Comparison of ENCODE assay signal across 1 fruit fly cellular context in the genomic region with DNA sequence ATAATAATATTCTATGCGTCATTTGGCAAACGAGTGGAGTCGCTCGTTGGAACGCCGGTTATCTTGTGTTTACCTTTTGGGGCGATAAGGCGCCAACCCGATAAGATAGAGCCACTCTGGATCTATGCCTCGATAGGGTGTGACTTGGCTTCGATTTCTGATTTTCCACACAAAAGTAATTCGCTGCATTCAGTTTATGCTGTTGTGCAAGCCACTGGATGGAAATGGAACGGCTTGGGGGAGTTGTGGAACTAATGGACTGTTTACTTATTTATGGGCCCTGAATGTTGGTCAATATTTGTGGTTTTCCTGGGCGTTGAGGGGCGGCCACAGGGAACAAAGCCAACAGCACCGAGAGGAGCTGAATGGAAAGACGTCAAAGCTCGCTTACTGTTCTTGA.
A peak's percentile ranks its signal among the peaks of the same experiment; 100 is the strongest.
TF ChIP-seq lines count a peak whose summit lies in the region.

No protein-coding gene starts in this region.

TF ChIP-seq in whole organism, embryonic, 481 proteins besides CTCF, POLR2A, EP300 and RAD21 (continued from another document and continues in another):
- TF ChIP-seq CG4404 (GFP tag; IDR thresholded peaks at IDR 0.05; lab: Robert Waterston, UW) = no peak
- TF ChIP-seq CG7839 (tag; optimal IDR thresholded peaks at IDR 0.05; lab: Kevin White, UChicago) = no peak
- no peak for TF ChIP-seq zfh2 (GFP tag; optimal IDR thresholded peaks at IDR 0.05; lab: Kevin White, UChicago)
- no peak for TF ChIP-seq ken (GFP tag; IDR thresholded peaks at IDR 0.05; lab: Robert Waterston, UW)
- TF ChIP-seq maf-S (GFP tag; optimal IDR thresholded peaks at IDR 0.05; lab: Kevin White, UChicago) = no peak
- TF ChIP-seq klu (GFP tag; IDR thresholded peaks at IDR 0.05; lab: Robert Waterston, UW) = no peak
- peak; percentile 54 for TF ChIP-seq salm (tag; optimal IDR thresholded peaks at IDR 0.05; lab: Kevin White, UChicago)
- no peak for TF ChIP-seq CG11695 (GFP tag; IDR thresholded peaks at IDR 0.05; lab: Robert Waterston, UW)
- TF ChIP-seq CG7745 (tag; optimal IDR thresholded peaks at IDR 0.05; lab: Kevin White, UChicago) = peak; percentile 44
- no peak for TF ChIP-seq NK7.1 (GFP tag; optimal IDR thresholded peaks at IDR 0.05; lab: Kevin White, UChicago)
- no peak for TF ChIP-seq D (optimal IDR thresholded peaks at IDR 0.05; lab: Kevin White, UChicago)
- TF ChIP-seq D (GFP tag; optimal IDR thresholded peaks at IDR 0.05; lab: Kevin White, UChicago) = no peak
- TF ChIP-seq shn (GFP tag; optimal IDR thresholded peaks at IDR 0.05; lab: Kevin White, UChicago) = no peak
- peak; percentile 78 for TF ChIP-seq GATAe (GFP tag; conservative IDR thresholded peaks at IDR 0.05; lab: Robert Waterston, UW)
- TF ChIP-seq nmo (GFP tag; optimal IDR thresholded peaks at IDR 0.05; lab: Kevin White, UChicago) = no peak
- no peak for TF ChIP-seq chn (GFP tag; optimal IDR thresholded peaks at IDR 0.05; lab: Kevin White, UChicago)
- no peak for TF ChIP-seq CG9727 (GFP tag; optimal IDR thresholded peaks at IDR 0.05; lab: Kevin White, UChicago)
- no peak for TF ChIP-seq Sry-δ (GFP tag; optimal IDR thresholded peaks at IDR 0.05; lab: Kevin White, UChicago)
- no peak for TF ChIP-seq CG5953 (GFP tag; IDR thresholded peaks at IDR 0.05; lab: Robert Waterston, UW)
- TF ChIP-seq hth (optimal IDR thresholded peaks at IDR 0.05; lab: Kevin White, UChicago) = no peak
- peak; percentile 10 for TF ChIP-seq CG1529 (GFP tag; optimal IDR thresholded peaks at IDR 0.05; lab: Kevin White, UChicago)
- TF ChIP-seq phol (tag; optimal IDR thresholded peaks at IDR 0.05; lab: Kevin White, UChicago) = no peak
- no peak for TF ChIP-seq CG1792 (GFP tag; optimal IDR thresholded peaks at IDR 0.05; lab: Kevin White, UChicago)
- no peak for TF ChIP-seq en (GFP tag; optimal IDR thresholded peaks at IDR 0.05; lab: Kevin White, UChicago)
- TF ChIP-seq slbo (GFP tag; IDR thresholded peaks at IDR 0.05; lab: Robert Waterston, UW) = 0 out of 2 replicates have a peak, but pooled peaks have one; percentile 20
- peak; percentile 3 for TF ChIP-seq CG2712 (tag; optimal IDR thresholded peaks at IDR 0.05; lab: Kevin White, UChicago)
- TF ChIP-seq CG15514 (GFP tag; optimal IDR thresholded peaks at IDR 0.05; lab: Kevin White, UChicago) = no peak
- TF ChIP-seq dysf (GFP tag; IDR thresholded peaks at IDR 0.05; lab: Robert Waterston, UW) = no peak
- no peak for TF ChIP-seq Optix (GFP tag; IDR thresholded peaks at IDR 0.05; lab: Robert Waterston, UW)
- TF ChIP-seq peb (GFP tag; IDR thresholded peaks at IDR 0.05; lab: Robert Waterston, UW) = no peak
- no peak for TF ChIP-seq CG10462 (GFP tag; optimal IDR thresholded peaks at IDR 0.05; lab: Kevin White, UChicago)
- TF ChIP-seq CG17829 (tag; optimal IDR thresholded peaks at IDR 0.05; lab: Kevin White, UChicago) = no peak
- no peak for TF ChIP-seq prd (optimal IDR thresholded peaks at IDR 0.05; lab: Kevin White, UChicago)
- TF ChIP-seq prd (GFP tag; IDR thresholded peaks at IDR 0.05; lab: Robert Waterston, UW) = no peak
- TF ChIP-seq otp (GFP tag; IDR thresholded peaks at IDR 0.05; lab: Robert Waterston, UW) = 0 out of 3 replicates have a peak, but pooled peaks have one; percentile 16
- no peak for TF ChIP-seq abd-A (tag; optimal IDR thresholded peaks at IDR 0.05; lab: Kevin White, UChicago)
- no peak for TF ChIP-seq CG5180 (GFP tag; optimal IDR thresholded peaks at IDR 0.05; lab: Kevin White, UChicago)
- TF ChIP-seq mld (GFP tag; IDR thresholded peaks at IDR 0.05; lab: Robert Waterston, UW; ENCODE audit: partially characterized antibody) = no peak
- TF ChIP-seq Nf-YA (GFP tag; IDR thresholded peaks at IDR 0.05; lab: Robert Waterston, UW) = no peak
- TF ChIP-seq scrt (GFP tag; optimal IDR thresholded peaks at IDR 0.05; lab: Kevin White, UChicago) = no peak
- TF ChIP-seq C15 (GFP tag; IDR thresholded peaks at IDR 0.05; lab: Robert Waterston, UW) = no peak
- TF ChIP-seq Mad (GFP tag; optimal IDR thresholded peaks at IDR 0.05; lab: Kevin White, UChicago) = no peak
- no peak for TF ChIP-seq CG13775 (GFP tag; optimal IDR thresholded peaks at IDR 0.05; lab: Kevin White, UChicago)
- no peak for TF ChIP-seq CG13624 (GFP tag; optimal IDR thresholded peaks at IDR 0.05; lab: Kevin White, UChicago)
- no peak for TF ChIP-seq hbn (GFP tag; IDR thresholded peaks at IDR 0.05; lab: Robert Waterston, UW; ENCODE audit: partially characterized antibody)
- TF ChIP-seq CG12299 (tag; optimal IDR thresholded peaks at IDR 0.05; lab: Kevin White, UChicago) = no peak
- TF ChIP-seq zf30C (GFP tag; optimal IDR thresholded peaks at IDR 0.05; lab: Kevin White, UChicago) = no peak
- TF ChIP-seq ssp (GFP tag; IDR thresholded peaks at IDR 0.05; lab: Robert Waterston, UW) = no peak
- peak; percentile 37 for TF ChIP-seq CG2202 (tag; optimal IDR thresholded peaks at IDR 0.05; lab: Kevin White, UChicago)
- peak; percentile 34 for TF ChIP-seq org-1 (GFP tag; optimal IDR thresholded peaks at IDR 0.05; lab: Kevin White, UChicago)
- no peak for TF ChIP-seq tio (GFP tag; optimal IDR thresholded peaks at IDR 0.05; lab: Kevin White, UChicago)
- no peak for TF ChIP-seq ase (GFP tag; IDR thresholded peaks at IDR 0.05; lab: Robert Waterston, UW)
- no peak for TF ChIP-seq Chrac-16 (GFP tag; optimal IDR thresholded peaks at IDR 0.05; lab: Kevin White, UChicago)
- no peak for TF ChIP-seq CG4854 (GFP tag; optimal IDR thresholded peaks at IDR 0.05; lab: Kevin White, UChicago)
- TF ChIP-seq CG6683 (GFP tag; optimal IDR thresholded peaks at IDR 0.05; lab: Kevin White, UChicago) = no peak
- TF ChIP-seq crol (GFP tag; IDR thresholded peaks at IDR 0.05; lab: Robert Waterston, UW) = 0 out of 2 replicates have a peak, but pooled peaks have one; percentile 30
- TF ChIP-seq run (tag; optimal IDR thresholded peaks at IDR 0.05; lab: Kevin White, UChicago) = peak; percentile 23
- no peak for TF ChIP-seq sima (GFP tag; optimal IDR thresholded peaks at IDR 0.05; lab: Kevin White, UChicago)
- peak; percentile 31 for TF ChIP-seq wek (GFP tag; optimal IDR thresholded peaks at IDR 0.05; lab: Kevin White, UChicago)
- no peak for TF ChIP-seq CG4282 (GFP tag; optimal IDR thresholded peaks at IDR 0.05; lab: Kevin White, UChicago)
- peak; percentile 93 for TF ChIP-seq grn (GFP tag; optimal IDR thresholded peaks at IDR 0.05; lab: Kevin White, UChicago)
- TF ChIP-seq CG2120 (GFP tag; optimal IDR thresholded peaks at IDR 0.05; lab: Kevin White, UChicago) = no peak
- no peak for TF ChIP-seq luna (GFP tag; optimal IDR thresholded peaks at IDR 0.05; lab: Kevin White, UChicago)
- no peak for TF ChIP-seq CG18764 (GFP tag; optimal IDR thresholded peaks at IDR 0.05; lab: Kevin White, UChicago)
- no peak for TF ChIP-seq CG7357 (GFP tag; IDR thresholded peaks at IDR 0.05; lab: Robert Waterston, UW)
- no peak for TF ChIP-seq CG30020 (tag; optimal IDR thresholded peaks at IDR 0.05; lab: Kevin White, UChicago)
- TF ChIP-seq BEAF-32 (GFP tag; optimal IDR thresholded peaks at IDR 0.05; lab: Kevin White, UChicago) = no peak
- TF ChIP-seq Spps (tag; optimal IDR thresholded peaks at IDR 0.05; lab: Kevin White, UChicago) = peak; percentile 3
- TF ChIP-seq H15 (GFP tag; IDR thresholded peaks at IDR 0.05; lab: Robert Waterston, UW) = no peak
- TF ChIP-seq CG6791 (GFP tag; IDR thresholded peaks at IDR 0.05; lab: Robert Waterston, UW; ENCODE audit: partially characterized antibody) = no peak
- no peak for TF ChIP-seq insv (GFP tag; optimal IDR thresholded peaks at IDR 0.05; lab: Kevin White, UChicago)
- TF ChIP-seq CG12071 (GFP tag; optimal IDR thresholded peaks at IDR 0.05; lab: Kevin White, UChicago) = no peak
- no peak for TF ChIP-seq Scr (GFP tag; IDR thresholded peaks at IDR 0.05; lab: Robert Waterston, UW; ENCODE audit: partially characterized antibody)
- no peak for TF ChIP-seq BtbVII (GFP tag; optimal IDR thresholded peaks at IDR 0.05; lab: Kevin White, UChicago)
- TF ChIP-seq pho (GFP tag; optimal IDR thresholded peaks at IDR 0.05; lab: Kevin White, UChicago) = no peak
- no peak for TF ChIP-seq pros (GFP tag; optimal IDR thresholded peaks at IDR 0.05; lab: Kevin White, UChicago)
- peak; percentile 8 for TF ChIP-seq Lhr (GFP tag; optimal IDR thresholded peaks at IDR 0.05; lab: Kevin White, UChicago)
- TF ChIP-seq Dad (GFP tag; optimal IDR thresholded peaks at IDR 0.05; lab: Kevin White, UChicago) = no peak
- TF ChIP-seq ara (GFP tag; IDR thresholded peaks at IDR 0.05; lab: Robert Waterston, UW) = no peak
- no peak for TF ChIP-seq sens-2 (GFP tag; IDR thresholded peaks at IDR 0.05; lab: Robert Waterston, UW)
- no peak for TF ChIP-seq CG34224 (GFP tag; IDR thresholded peaks at IDR 0.05; lab: Robert Waterston, UW; ENCODE audit: partially characterized antibody)
- TF ChIP-seq fd96Cb (tag; optimal IDR thresholded peaks at IDR 0.05; lab: Kevin White, UChicago) = no peak
- no peak for TF ChIP-seq Antp (GFP tag; optimal IDR thresholded peaks at IDR 0.05; lab: Kevin White, UChicago)
- TF ChIP-seq bcd (GFP tag; optimal IDR thresholded peaks at IDR 0.05; lab: Kevin White, UChicago) = no peak
- TF ChIP-seq ap (GFP tag; IDR thresholded peaks at IDR 0.05; lab: Robert Waterston, UW) = no peak
- TF ChIP-seq trh (GFP tag; optimal IDR thresholded peaks at IDR 0.05; lab: Kevin White, UChicago) = no peak
- TF ChIP-seq NC2β (GFP tag; optimal IDR thresholded peaks at IDR 0.05; lab: Kevin White, UChicago) = no peak
- TF ChIP-seq onecut (GFP tag; IDR thresholded peaks at IDR 0.05; lab: Robert Waterston, UW) = 0 out of 2 replicates have a peak, but pooled peaks have one; percentile 6
- TF ChIP-seq CG1602 (GFP tag; optimal IDR thresholded peaks at IDR 0.05; lab: Kevin White, UChicago) = no peak
- no peak for TF ChIP-seq Oli (tag; optimal IDR thresholded peaks at IDR 0.05; lab: Kevin White, UChicago)
- TF ChIP-seq CG12744 (GFP tag; optimal IDR thresholded peaks at IDR 0.05; lab: Kevin White, UChicago) = no peak
- no peak for TF ChIP-seq lbe (GFP tag; optimal IDR thresholded peaks at IDR 0.05; lab: Kevin White, UChicago)
- no peak for TF ChIP-seq CG14441 (GFP tag; IDR thresholded peaks at IDR 0.05; lab: Robert Waterston, UW)
- TF ChIP-seq CG14860 (GFP tag; IDR thresholded peaks at IDR 0.05; lab: Robert Waterston, UW; ENCODE audit: partially characterized antibody) = no peak
- no peak for TF ChIP-seq Nf-YB (GFP tag; optimal IDR thresholded peaks at IDR 0.05; lab: Kevin White, UChicago)
- TF ChIP-seq Taf1 (GFP tag; IDR thresholded peaks at IDR 0.05; lab: Robert Waterston, UW) = no peak
- peak; percentile 13; the same call in 1 of the 2 replicates for TF ChIP-seq CG31441 (GFP tag; IDR thresholded peaks at IDR 0.05; lab: Robert Waterston, UW)
- no peak for TF ChIP-seq CG6654 (GFP tag; optimal IDR thresholded peaks at IDR 0.05; lab: Kevin White, UChicago)
- no peak for TF ChIP-seq CG11456 (GFP tag; IDR thresholded peaks at IDR 0.05; lab: Robert Waterston, UW)
- no peak for TF ChIP-seq Aef1 (GFP tag; IDR thresholded peaks at IDR 0.05; lab: Robert Waterston, UW)
- TF ChIP-seq jing (GFP tag; optimal IDR thresholded peaks at IDR 0.05; lab: Kevin White, UChicago) = no peak
- TF ChIP-seq Neu2 (GFP tag; optimal IDR thresholded peaks at IDR 0.05; lab: Kevin White, UChicago; ENCODE audit: borderline replicate concordance) = no peak
- peak; percentile 9 for TF ChIP-seq gem (tag; optimal IDR thresholded peaks at IDR 0.05; lab: Kevin White, UChicago)
- TF ChIP-seq Doc3 (GFP tag; IDR thresholded peaks at IDR 0.05; lab: Robert Waterston, UW; ENCODE audit: partially characterized antibody) = no peak
- no peak for TF ChIP-seq CG17612 (GFP tag; IDR thresholded peaks at IDR 0.05; lab: Robert Waterston, UW)
- TF ChIP-seq HLH4C (GFP tag; IDR thresholded peaks at IDR 0.05; lab: Robert Waterston, UW; ENCODE audit: partially characterized antibody) = no peak
- TF ChIP-seq CHES-1-like (GFP tag; optimal IDR thresholded peaks at IDR 0.05; lab: Kevin White, UChicago) = no peak
- TF ChIP-seq lmd (GFP tag; IDR thresholded peaks at IDR 0.05; lab: Robert Waterston, UW) = no peak
- no peak for TF ChIP-seq rib (GFP tag; IDR thresholded peaks at IDR 0.05; lab: Robert Waterston, UW)
- TF ChIP-seq ham (GFP tag; IDR thresholded peaks at IDR 0.05; lab: Robert Waterston, UW) = no peak
- 0 out of 2 replicates have a peak, but pooled peaks have one; percentile 21 for TF ChIP-seq ranshi (GFP tag; IDR thresholded peaks at IDR 0.05; lab: Robert Waterston, UW)
- no peak for TF ChIP-seq CG9876 (GFP tag; optimal IDR thresholded peaks at IDR 0.05; lab: Kevin White, UChicago)
- no peak for TF ChIP-seq dmrt99B (tag; optimal IDR thresholded peaks at IDR 0.05; lab: Kevin White, UChicago)
- TF ChIP-seq CG2129 (GFP tag; IDR thresholded peaks at IDR 0.05; lab: Robert Waterston, UW; ENCODE audit: partially characterized antibody) = no peak
- TF ChIP-seq Hr3 (GFP tag; optimal IDR thresholded peaks at IDR 0.05; lab: Kevin White, UChicago) = no peak
- TF ChIP-seq disco-r (GFP tag; optimal IDR thresholded peaks at IDR 0.05; lab: Kevin White, UChicago) = no peak
- TF ChIP-seq D19A (tag; optimal IDR thresholded peaks at IDR 0.05; lab: Kevin White, UChicago) = peak; percentile 13
- TF ChIP-seq ems (GFP tag; optimal IDR thresholded peaks at IDR 0.05; lab: Kevin White, UChicago) = no peak
- peak; percentile 55 for TF ChIP-seq CG6254 (GFP tag; optimal IDR thresholded peaks at IDR 0.05; lab: Kevin White, UChicago)
- peak; percentile 26 for TF ChIP-seq Sox100B (GFP tag; optimal IDR thresholded peaks at IDR 0.05; lab: Kevin White, UChicago)
- no peak for TF ChIP-seq CG13123 (GFP tag; optimal IDR thresholded peaks at IDR 0.05; lab: Kevin White, UChicago)
- peak; percentile 12 for TF ChIP-seq ATbp (GFP tag; optimal IDR thresholded peaks at IDR 0.05; lab: Kevin White, UChicago)
- TF ChIP-seq CG17361 (GFP tag; IDR thresholded peaks at IDR 0.05; lab: Robert Waterston, UW) = no peak
- TF ChIP-seq CG12155 (GFP tag; optimal IDR thresholded peaks at IDR 0.05; lab: Kevin White, UChicago) = no peak
- no peak for TF ChIP-seq Sry-β (GFP tag; optimal IDR thresholded peaks at IDR 0.05; lab: Kevin White, UChicago)
- TF ChIP-seq so (GFP tag; IDR thresholded peaks at IDR 0.05; lab: Robert Waterston, UW) = 0 out of 3 replicates have a peak, but pooled peaks have one; percentile 42
- TF ChIP-seq CG10543 (GFP tag; optimal IDR thresholded peaks at IDR 0.05; lab: Kevin White, UChicago) = peak; percentile 49
- no peak for TF ChIP-seq gfzf (GFP tag; optimal IDR thresholded peaks at IDR 0.05; lab: Kevin White, UChicago)
- no peak for TF ChIP-seq pfk (GFP tag; optimal IDR thresholded peaks at IDR 0.05; lab: Kevin White, UChicago)
- TF ChIP-seq CG8944 (GFP tag; optimal IDR thresholded peaks at IDR 0.05; lab: Kevin White, UChicago) = no peak
- no peak for TF ChIP-seq jumu (GFP tag; optimal IDR thresholded peaks at IDR 0.05; lab: Kevin White, UChicago)
- TF ChIP-seq Mes4 (GFP tag; optimal IDR thresholded peaks at IDR 0.05; lab: Kevin White, UChicago) = no peak
